Fruit fly (Drosophila melanogaster): ENCODE results near the gene Ho.
A peak's percentile ranks its signal among the peaks of the same experiment; 100 is the strongest.

DNA sequence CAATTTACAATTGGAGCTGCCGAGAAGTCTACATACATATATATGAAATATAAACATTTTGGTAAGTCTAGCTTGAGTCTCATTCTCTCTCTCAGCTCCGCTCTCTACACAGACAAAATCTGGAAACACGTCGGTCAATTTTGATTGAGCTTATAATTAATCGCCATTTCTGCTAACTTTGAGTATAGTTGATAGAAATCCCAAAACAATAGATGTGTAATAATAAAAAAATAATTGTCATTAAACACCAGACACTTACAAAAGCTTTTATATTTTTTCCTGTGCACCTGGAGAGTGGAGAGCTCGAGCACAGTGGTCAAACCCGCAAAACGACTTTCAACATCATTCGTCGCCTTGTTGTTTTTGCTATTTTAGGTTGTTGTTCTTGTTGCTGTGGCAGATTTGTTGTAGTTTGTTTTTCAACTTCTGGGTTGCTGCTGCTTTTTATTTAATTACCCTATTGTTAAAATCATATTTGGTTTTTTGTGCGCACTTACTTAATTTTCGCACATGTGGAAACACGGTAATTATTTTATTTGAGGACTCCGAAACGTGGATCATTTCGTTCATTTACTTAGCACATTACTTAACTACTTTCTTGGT, 22.8 kb upstream of the Ho start:
- TF ChIP-seq CG11560 (tag; IDR thresholded peaks at IDR 0.05) (peak; percentile 85), hth (optimal IDR thresholded peaks at IDR 0.05) (no peak)
